Worm (Caenorhabditis elegans) whole organism, L2 larva: ENCODE measurements around the gene F48G7.13.
A peak's percentile ranks its signal among the peaks of the same experiment; 100 is the strongest.

Source experiments
- C34F6.9 ChIP-seq: fragments of 150-350 bp; optimal IDR thresholded peaks from 2 replicates; lab custom pipeline; 2014; ENCODE audit warnings: missing biosample characterization, missing genetic modification characterization
- R02D3.7 ChIP-seq: fragments of 150-350 bp; optimal IDR thresholded peaks from 2 replicates; lab custom pipeline; 2014; ENCODE audit warnings: missing biosample characterization, missing genetic modification characterization
- ZK546.5 ChIP-seq: sonication (generic microtip); optimal IDR thresholded peaks from 2 replicates; lab custom pipeline; 2017; ENCODE audit warnings: missing biosample characterization, missing genetic modification characterization
- alr-1 ChIP-seq: fragments of 150-350 bp; optimal IDR thresholded peaks from 2 replicates; lab custom pipeline; 2014; ENCODE audit warnings: missing biosample characterization, missing genetic modification characterization
- aly-2 ChIP-seq: fragments of 150-350 bp; optimal IDR thresholded peaks from 2 replicates; lab custom pipeline; 2014; ENCODE audit warnings: missing biosample characterization, missing genetic modification characterization
- ama-1 ChIP-seq: fragments of 150-350 bp; optimal IDR thresholded peaks from 2 replicates; lab custom pipeline; 2018; ENCODE audit warnings: inconsistent platforms
- blmp-1 ChIP-seq: sonication (generic microtip); optimal IDR thresholded peaks from 2 replicates; lab custom pipeline; 2017; ENCODE audit warnings: missing genetic modification characterization, mild to moderate bottlenecking, missing compliant biosample characterization, antibody characterized with exemption, moderate library complexity; ENCODE audit not compliant: insufficient read depth
- ceh-82 ChIP-seq: fragments of 150-350 bp; optimal IDR thresholded peaks from 2 replicates; lab custom pipeline; 2014; ENCODE audit warnings: missing biosample characterization, missing genetic modification characterization
- crh-2 ChIP-seq: sonication (generic microtip); optimal IDR thresholded peaks from 2 replicates; lab custom pipeline; 2017; ENCODE audit warnings: missing biosample characterization, missing genetic modification characterization
- dmd-4 ChIP-seq: sonication (generic microtip); optimal IDR thresholded peaks from 2 replicates; lab custom pipeline; 2017; ENCODE audit warnings: missing biosample characterization, missing genetic modification characterization
- egl-27 ChIP-seq: sonication (generic microtip); optimal IDR thresholded peaks from 3 replicates; lab custom pipeline; 2017; ENCODE audit warnings: missing biosample characterization, missing genetic modification reagents, missing genetic modification characterization
- elt-1 ChIP-seq: fragments of 150-350 bp; optimal IDR thresholded peaks from 2 replicates; lab custom pipeline; 2014; ENCODE audit warnings: missing biosample characterization, missing genetic modification characterization
- elt-3 ChIP-seq: sonication (generic microtip); optimal IDR thresholded peaks from 2 replicates; lab custom pipeline; 2017; ENCODE audit warnings: missing biosample characterization, missing genetic modification characterization
- fos-1 ChIP-seq: fragments of 150-350 bp; optimal IDR thresholded peaks from 2 replicates; lab custom pipeline; 2014; ENCODE audit warnings: missing biosample characterization, missing genetic modification characterization
- gmeb-1 ChIP-seq: fragments of 150-350 bp; optimal IDR thresholded peaks from 2 replicates; lab custom pipeline; 2014; ENCODE audit warnings: missing biosample characterization, missing genetic modification characterization
- lin-13 ChIP-seq: fragments of 150-350 bp; optimal IDR thresholded peaks from 2 replicates; lab custom pipeline; 2014; ENCODE audit warnings: missing biosample characterization, missing genetic modification reagents, missing genetic modification characterization
- lin-39 ChIP-seq: fragments of 150-350 bp; optimal IDR thresholded peaks from 2 replicates; lab custom pipeline; 2014; ENCODE audit warnings: missing biosample characterization, missing genetic modification reagents, missing genetic modification characterization
- lsy-2 ChIP-seq, 2 experiments: fragments of 150-350 bp in 1 of 2; sonication (generic microtip) in 1 of 2; optimal IDR thresholded peaks; 2 replicates each; lab custom pipeline; 2014 to 2017; ENCODE audit warnings: missing biosample characterization in 2 of 2, missing genetic modification characterization in 2 of 2
- mbf-1 ChIP-seq: sonication (generic microtip); optimal IDR thresholded peaks from 2 replicates; lab custom pipeline; 2017; ENCODE audit warnings: missing biosample characterization, missing genetic modification characterization
- mdl-1 ChIP-seq, 2 experiments: fragments of 150-350 bp in 1 of 2; sonication (generic microtip) in 1 of 2; optimal IDR thresholded peaks; 2 replicates each; lab custom pipeline; 2017; ENCODE audit warnings: missing biosample characterization in 2 of 2, missing genetic modification characterization in 2 of 2
- nhr-10 ChIP-seq: sonication (generic microtip); optimal IDR thresholded peaks from 2 replicates; lab custom pipeline; 2017; ENCODE audit warnings: missing biosample characterization, missing genetic modification characterization
- nhr-129 ChIP-seq: fragments of 150-350 bp; optimal IDR thresholded peaks from 2 replicates; lab custom pipeline; 2014; ENCODE audit warnings: missing biosample characterization, missing genetic modification characterization
- nhr-21 ChIP-seq: fragments of 150-350 bp; optimal IDR thresholded peaks from 2 replicates; lab custom pipeline; 2014; ENCODE audit warnings: missing biosample characterization, missing genetic modification characterization
- nhr-23 ChIP-seq: fragments of 150-350 bp; optimal IDR thresholded peaks from 2 replicates; lab custom pipeline; 2014; ENCODE audit warnings: missing biosample characterization, missing genetic modification reagents, missing genetic modification characterization
- nhr-237 ChIP-seq: fragments of 150-350 bp; optimal IDR thresholded peaks from 2 replicates; lab custom pipeline; 2014; ENCODE audit warnings: missing biosample characterization, missing genetic modification characterization
- nhr-25 ChIP-seq: fragments of 150-350 bp; sonication (generic microtip); optimal IDR thresholded peaks from 3 replicates; lab custom pipeline; 2014; ENCODE audit warnings: missing biosample characterization, missing genetic modification characterization
- nhr-6 ChIP-seq: fragments of 150-350 bp; optimal IDR thresholded peaks from 2 replicates; lab custom pipeline; 2014; ENCODE audit warnings: missing biosample characterization, missing genetic modification characterization
- nhr-77 ChIP-seq: fragments of 150-350 bp; optimal IDR thresholded peaks from 2 replicates; lab custom pipeline; 2014; ENCODE audit warnings: missing biosample characterization, missing genetic modification characterization
- peb-1 ChIP-seq: fragments of 150-350 bp; optimal IDR thresholded peaks from 2 replicates; lab custom pipeline; 2014; ENCODE audit warnings: missing biosample characterization, missing genetic modification characterization
- skn-1 ChIP-seq: sonication (generic microtip); optimal IDR thresholded peaks from 2 replicates; lab custom pipeline; 2017; ENCODE audit warnings: missing biosample characterization, missing genetic modification characterization
- sma-3 ChIP-seq: sonication (generic microtip); optimal IDR thresholded peaks from 2 replicates; lab custom pipeline; 2016; ENCODE audit warnings: missing genetic modification reagents, missing genetic modification characterization, missing compliant biosample characterization
- sma-9 ChIP-seq, 2 experiments: fragments of 150-350 bp in 1 of 2; sonication (generic microtip) in 1 of 2; optimal IDR thresholded peaks; 2 replicates each; lab custom pipeline; 2014 to 2016; ENCODE audit warnings: missing genetic modification characterization in 2 of 2, mild to moderate bottlenecking in 1 of 2, missing biosample characterization in 1 of 2, missing compliant biosample characterization in 1 of 2, missing genetic modification reagents in 1 of 2, moderate library complexity in 1 of 2
- snpc-4 ChIP-seq: fragments of 150-350 bp; optimal IDR thresholded peaks from 2 replicates; lab custom pipeline; 2014; ENCODE audit warnings: missing biosample characterization, missing genetic modification characterization
- unc-39 ChIP-seq: fragments of 150-350 bp; optimal IDR thresholded peaks from 2 replicates; lab custom pipeline; 2014; ENCODE audit warnings: missing biosample characterization, missing genetic modification characterization
- unc-62 ChIP-seq: fragments of 150-350 bp; optimal IDR thresholded peaks from 2 replicates; lab custom pipeline; 2014; ENCODE audit warnings: missing biosample characterization, missing genetic modification reagents, missing genetic modification characterization
- zag-1 ChIP-seq: fragments of 150-350 bp; optimal IDR thresholded peaks from 2 replicates; lab custom pipeline; 2014; ENCODE audit warnings: missing biosample characterization, missing genetic modification characterization
- ztf-1 ChIP-seq: fragments of 200-800 bp; sonication (Bioruptor generic); conservative IDR thresholded peaks from 2 replicates; pipeline ENCODE4 v1.3.6; 2022; ENCODE audit warnings: missing genetic modification characterization, missing compliant biosample characterization
- ztf-11 ChIP-seq: sonication (generic microtip); optimal IDR thresholded peaks from 2 replicates; lab custom pipeline; 2017; ENCODE audit warnings: missing biosample characterization, missing genetic modification characterization
- ztf-4 ChIP-seq: fragments of 150-350 bp; optimal IDR thresholded peaks from 2 replicates; lab custom pipeline; 2014; ENCODE audit warnings: missing biosample characterization, missing genetic modification characterization

Gene F48G7.13

ce11 chrV:642750-643149 is 27.4 kb downstream of the F48G7.13 start, which contains the start of gene nhr-190:
Gene nhr-190 (minus strand): TSS chrV:642924.
- TF ChIP-seq nhr-237 (tag; lab: Kevin White, UChicago), result no peak
- no peak for TF ChIP-seq lin-13 (GFP tag; lab: Kevin White, UChicago)
- no peak for TF ChIP-seq ztf-1 (GFP tag; lab: Robert Waterston, UW)
- no peak for TF ChIP-seq elt-3
- TF ChIP-seq aly-2, result no peak
- peak; percentile 12 for TF ChIP-seq sma-9 (GFP tag; optimal IDR thresholded peaks at IDR 0.05; lab: Kevin White, UChicago)
- no peak for TF ChIP-seq sma-9 (tag; optimal IDR thresholded peaks at IDR 0.05; lab: Kevin White, UChicago)
- TF ChIP-seq nhr-129 (tag; lab: Kevin White, UChicago), result peak; percentile 35
- no peak for TF ChIP-seq nhr-6 (tag; lab: Kevin White, UChicago)
- no peak for TF ChIP-seq lin-39 (tag; lab: Kevin White, UChicago)
- no peak for TF ChIP-seq mbf-1
- TF ChIP-seq unc-39 (tag; lab: Kevin White, UChicago), result no peak
- no peak for TF ChIP-seq ztf-11
- TF ChIP-seq snpc-4, result no peak
- TF ChIP-seq C34F6.9 (tag; lab: Kevin White, UChicago), result peak; percentile 32
- TF ChIP-seq zag-1, result no peak
- no peak for TF ChIP-seq ZK546.5 (tag; lab: Kevin White, UChicago)

ce11 chrV:646129-646528 is 30.8 kb downstream of the F48G7.13 start, which contains the start of gene F48G7.12:
Gene F48G7.12 (minus strand): TSS chrV:646229.
- TF ChIP-seq R02D3.7 (tag; lab: Kevin White, UChicago) (no peak), lsy-2 (tag; optimal IDR thresholded peaks at IDR 0.05; lab: Kevin White, UChicago) (no peak), peb-1 (tag; lab: Kevin White, UChicago) (no peak), ztf-4 (tag; lab: Kevin White, UChicago) (no peak), sma-3 (GFP tag; lab: Kevin White, UChicago) (no peak), unc-39 (tag; lab: Kevin White, UChicago) (no peak), dmd-4 (tag; lab: Kevin White, UChicago) (no peak), elt-1 (tag; lab: Kevin White, UChicago) (no peak), blmp-1 (tag; lab: Kevin White, UChicago) (no peak), mbf-1 (no peak), nhr-77 (tag; lab: Kevin White, UChicago) (no peak), zag-1 (no peak), skn-1 (tag; lab: Kevin White, UChicago) (no peak), ama-1 (lab: Kevin White, UChicago) (no peak), nhr-10 (tag; lab: Kevin White, UChicago) (no peak), nhr-237 (tag; lab: Kevin White, UChicago) (no peak)

- no peak for TF ChIP-seq elt-3
- no peak for TF ChIP-seq nhr-23
- TF ChIP-seq fos-1 (tag; lab: Kevin White, UChicago), result no peak
- TF ChIP-seq ztf-1 (GFP tag; lab: Robert Waterston, UW), result no peak
- no peak for TF ChIP-seq mdl-1 (tag; optimal IDR thresholded peaks at IDR 0.05; lab: Kevin White, UChicago)
- TF ChIP-seq nhr-129 (tag; lab: Kevin White, UChicago), result no peak
- TF ChIP-seq nhr-6 (tag; lab: Kevin White, UChicago), result no peak
- no peak for TF ChIP-seq R02D3.7 (tag; lab: Kevin White, UChicago)
- no peak for TF ChIP-seq nhr-25
- TF ChIP-seq egl-27, result no peak
- TF ChIP-seq alr-1 (tag; lab: Kevin White, UChicago), result no peak
- no peak for TF ChIP-seq gmeb-1
- TF ChIP-seq peb-1 (tag; lab: Kevin White, UChicago), result no peak
These were observed 31.5 kb downstream of the F48G7.13 start, which contains the start of gene ugt-42 for ce11 chrV:646888-647287. Gene ugt-42 (plus strand): TSS chrV:647188.

- no peak for TF ChIP-seq nhr-21 (tag; lab: Kevin White, UChicago)
- TF ChIP-seq lin-39 (tag; lab: Kevin White, UChicago), result no peak
- no peak for TF ChIP-seq crh-2 (tag; lab: Kevin White, UChicago)
- TF ChIP-seq skn-1 (tag; lab: Kevin White, UChicago), result no peak
- no peak for TF ChIP-seq nhr-77 (tag; lab: Kevin White, UChicago)
- no peak for TF ChIP-seq unc-62
- no peak for TF ChIP-seq nhr-237 (tag; lab: Kevin White, UChicago)
- TF ChIP-seq ztf-4 (tag; lab: Kevin White, UChicago), result no peak
- TF ChIP-seq ceh-82 (tag; lab: Kevin White, UChicago), result no peak
- TF ChIP-seq sma-9 (GFP tag; optimal IDR thresholded peaks at IDR 0.05; lab: Kevin White, UChicago), result no peak
- TF ChIP-seq sma-9 (tag; optimal IDR thresholded peaks at IDR 0.05; lab: Kevin White, UChicago), result no peak
- TF ChIP-seq lin-13 (GFP tag; lab: Kevin White, UChicago), result no peak
These were observed 37.6 kb downstream of the F48G7.13 start, which contains the start of gene srj-5 for ce11 chrV:652940-653339. Gene srj-5 (minus strand): TSS chrV:653040.
